Worm (Caenorhabditis elegans): ENCODE results near the gene gpr-1.

DNA sequence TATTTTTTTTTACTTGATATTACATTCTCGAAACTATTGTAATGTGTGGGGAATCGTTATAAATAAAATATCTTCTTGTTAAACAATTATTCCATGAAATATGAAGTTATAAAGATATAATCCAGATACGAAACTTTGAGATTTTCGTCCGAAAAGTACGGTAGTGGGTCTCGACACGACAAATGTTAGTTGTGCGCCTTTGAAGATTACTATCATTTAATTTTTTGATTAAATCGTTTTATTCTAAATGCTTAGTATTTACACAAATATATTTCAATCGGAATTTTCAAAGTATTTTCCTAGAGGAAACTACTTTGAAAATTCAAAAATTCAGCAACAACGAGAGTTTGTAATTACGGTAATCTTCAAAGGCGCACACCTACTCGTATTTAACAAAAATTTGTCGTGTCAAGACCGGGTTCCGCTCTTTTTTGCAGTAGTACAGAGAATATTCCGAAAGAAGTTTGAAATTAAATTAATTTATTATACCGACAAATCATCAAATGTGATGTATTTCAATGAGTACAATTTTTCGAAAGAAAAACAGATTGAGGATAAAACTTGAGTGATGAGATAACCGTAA, 23.5 kb downstream of the gpr-1 start:
- TF ChIP-seq flt-1 (GFP tag; IDR thresholded peaks at IDR 0.05) (no peak), ama-1 (optimal IDR thresholded peaks at IDR 0.05) (no peak)
